Worm (Caenorhabditis elegans) whole organism, L1 larva: Measurements from ENCODE around the gene srg-54.

Experiments used
- F16B12.6 ChIP-seq: fragments of 150-350 bp; optimal IDR thresholded peaks from 2 replicates; lab custom pipeline; 2014; ENCODE audit warnings: missing biosample characterization, missing genetic modification characterization
- aly-2 ChIP-seq: fragments of 150-350 bp; optimal IDR thresholded peaks from 2 replicates; lab custom pipeline; 2014; ENCODE audit warnings: missing biosample characterization, missing genetic modification characterization
- blmp-1 ChIP-seq: fragments of 150-350 bp; optimal IDR thresholded peaks from 2 replicates; lab custom pipeline; 2014; ENCODE audit warnings: missing biosample characterization, missing genetic modification characterization
- ceh-8 ChIP-seq: fragments of 200-800 bp; sonication (Bioruptor generic); optimal IDR thresholded peaks from 2 replicates; lab custom pipeline; 2018; ENCODE audit warnings: mild to moderate bottlenecking, missing genetic modification characterization, moderate library complexity, missing compliant biosample characterization
- ceh-88 ChIP-seq: fragments of 200-800 bp; sonication (Bioruptor generic); IDR thresholded peaks from 2 replicates; pipeline ENCODE4 v1.3.6; 2022; ENCODE audit warnings: missing genetic modification characterization, missing compliant biosample characterization
- ces-1 ChIP-seq: fragments of 150-350 bp; optimal IDR thresholded peaks from 2 replicates; lab custom pipeline; 2014; ENCODE audit warnings: missing biosample characterization, missing genetic modification reagents, missing genetic modification characterization
- dpl-1 ChIP-seq, 3 experiments: fragments of 150-350 bp in 2 of 3; sonication (generic microtip) in 1 of 3; optimal IDR thresholded peaks; 2 replicates each; lab custom pipeline; 2014 to 2017; ENCODE audit warnings: missing biosample characterization in 3 of 3, missing genetic modification characterization in 3 of 3, missing genetic modification reagents in 3 of 3
- dsc-1 ChIP-seq: sonication (generic microtip); optimal IDR thresholded peaks from 2 replicates; lab custom pipeline; 2016; ENCODE audit warnings: mild to moderate bottlenecking, missing genetic modification characterization, missing compliant biosample characterization
- efl-1 ChIP-seq, 4 experiments: fragments of 150-350 bp; optimal IDR thresholded peaks in 3 of 4; peaks in 1 of 4; 1 replicate in 1 of 4; 2 replicates in 3 of 4; lab custom pipeline; 2014; ENCODE audit warnings: missing biosample characterization in 2 of 4, missing genetic modification characterization in 2 of 4, missing genetic modification reagents in 2 of 4
- efl-3 ChIP-seq: fragments of 200-800 bp; sonication (Bioruptor generic); optimal IDR thresholded peaks from 2 replicates; lab custom pipeline; 2018; ENCODE audit warnings: mild to moderate bottlenecking, missing genetic modification characterization, missing compliant biosample characterization
- egl-13 ChIP-seq: sonication (generic microtip); optimal IDR thresholded peaks from 2 replicates; lab custom pipeline; 2016; ENCODE audit warnings: missing genotype, missing genetic modification reagents, missing genetic modification characterization, missing compliant biosample characterization
- egl-27 ChIP-seq, 2 experiments: fragments of 150-350 bp in 1 of 2; sonication (generic microtip); optimal IDR thresholded peaks; 3 replicates each; lab custom pipeline; 2017 to 2018; ENCODE audit warnings: missing biosample characterization in 2 of 2, missing genetic modification characterization in 2 of 2, missing genetic modification reagents in 2 of 2
- elt-2 ChIP-seq: sonication (generic microtip); optimal IDR thresholded peaks from 2 replicates; lab custom pipeline; 2016; ENCODE audit warnings: missing genetic modification characterization, mild to moderate bottlenecking, inconsistent platforms, missing compliant biosample characterization, missing genetic modification reagents
- fkh-4 ChIP-seq: sonication (generic microtip); optimal IDR thresholded peaks from 2 replicates; lab custom pipeline; 2016; ENCODE audit warnings: missing compliant biosample characterization, missing genetic modification characterization, borderline replicate concordance
- fos-1 ChIP-seq: fragments of 150-350 bp; optimal IDR thresholded peaks from 2 replicates; lab custom pipeline; 2014; ENCODE audit warnings: missing biosample characterization, missing genetic modification characterization
- hlh-17 ChIP-seq: fragments of 200-800 bp; sonication (Bioruptor generic); optimal IDR thresholded peaks from 2 replicates; lab custom pipeline; 2018; ENCODE audit warnings: missing genetic modification characterization, mild to moderate bottlenecking, missing compliant biosample characterization, moderate library complexity, borderline replicate concordance
- hlh-4 ChIP-seq: sonication (generic microtip); optimal IDR thresholded peaks from 2 replicates; lab custom pipeline; 2016; ENCODE audit warnings: mild to moderate bottlenecking, missing genetic modification characterization, missing compliant biosample characterization
- hpl-2 ChIP-seq: fragments of 150-350 bp; optimal IDR thresholded peaks from 2 replicates; lab custom pipeline; 2014; ENCODE audit warnings: missing biosample characterization, missing genetic modification reagents, missing genetic modification characterization
- isw-1 ChIP-seq: fragments of 200-800 bp; sonication (Bioruptor generic); IDR thresholded peaks from 2 replicates; pipeline ENCODE4 v1.3.6; 2022; ENCODE audit warnings: missing genetic modification characterization, missing compliant biosample characterization
- lin-13 ChIP-seq: fragments of 150-350 bp; optimal IDR thresholded peaks from 2 replicates; lab custom pipeline; 2014; ENCODE audit warnings: missing biosample characterization, missing genetic modification reagents, missing genetic modification characterization
- lin-14 ChIP-seq: fragments of 200-800 bp; sonication (Bioruptor generic); optimal IDR thresholded peaks from 2 replicates; lab custom pipeline; 2018; ENCODE audit warnings: mild to moderate bottlenecking, missing genetic modification characterization, moderate library complexity, missing compliant biosample characterization
- lin-15B ChIP-seq: fragments of 150-350 bp; sonication (generic microtip); optimal IDR thresholded peaks from 3 replicates; lab custom pipeline; 2014; ENCODE audit warnings: missing biosample characterization, missing genetic modification characterization
- lsy-2 ChIP-seq, 2 experiments: fragments of 150-350 bp; optimal IDR thresholded peaks; 2 replicates each; lab custom pipeline; 2014; ENCODE audit warnings: missing biosample characterization in 2 of 2, missing genetic modification characterization in 2 of 2
- mep-1 ChIP-seq: fragments of 150-350 bp; optimal IDR thresholded peaks from 2 replicates; lab custom pipeline; 2014; ENCODE audit warnings: missing biosample characterization, missing genetic modification characterization
- nhr-11 ChIP-seq: fragments of 150-350 bp; optimal IDR thresholded peaks from 2 replicates; lab custom pipeline; 2014; ENCODE audit warnings: missing biosample characterization, missing genetic modification characterization
- nhr-12 ChIP-seq: sonication (generic microtip); optimal IDR thresholded peaks from 2 replicates; lab custom pipeline; 2017; ENCODE audit warnings: missing biosample characterization, missing genetic modification characterization
- nhr-20 ChIP-seq: sonication (generic microtip); optimal IDR thresholded peaks from 2 replicates; lab custom pipeline; 2016; ENCODE audit warnings: mild to moderate bottlenecking, missing genetic modification characterization, missing compliant biosample characterization
- nhr-237 ChIP-seq: fragments of 150-350 bp; optimal IDR thresholded peaks from 2 replicates; lab custom pipeline; 2014; ENCODE audit warnings: missing biosample characterization, missing genetic modification characterization
- nhr-28 ChIP-seq: fragments of 150-350 bp; optimal IDR thresholded peaks from 2 replicates; lab custom pipeline; 2014; ENCODE audit warnings: missing biosample characterization, missing genetic modification characterization
- nhr-71 ChIP-seq: sonication (generic microtip); optimal IDR thresholded peaks from 2 replicates; lab custom pipeline; 2016; ENCODE audit warnings: mild to moderate bottlenecking, missing genetic modification characterization, moderate library complexity, missing compliant biosample characterization
- nhr-76 ChIP-seq: sonication (generic microtip); optimal IDR thresholded peaks from 2 replicates; lab custom pipeline; 2017; ENCODE audit warnings: missing biosample characterization, missing genetic modification characterization
- nhr-85 ChIP-seq: sonication (generic microtip); peaks from one replicate; lab custom pipeline; 2016; ENCODE audit warnings: missing genetic modification characterization, inconsistent platforms, missing compliant biosample characterization
- pqm-1 ChIP-seq: sonication (generic microtip); optimal IDR thresholded peaks from 3 replicates; lab custom pipeline; 2017; ENCODE audit warnings: missing biosample characterization, missing genetic modification characterization
- skn-1 ChIP-seq: fragments of 150-350 bp; optimal IDR thresholded peaks from 2 replicates; lab custom pipeline; 2014; ENCODE audit warnings: missing biosample characterization, missing genetic modification characterization
- snpc-4 ChIP-seq: fragments of 150-350 bp; optimal IDR thresholded peaks from 2 replicates; lab custom pipeline; 2014; ENCODE audit warnings: missing biosample characterization, missing genetic modification characterization
- tbx-2 ChIP-seq: sonication (generic microtip); optimal IDR thresholded peaks from 2 replicates; lab custom pipeline; 2016; ENCODE audit warnings: missing genetic modification characterization, missing compliant biosample characterization
- unc-86 ChIP-seq: sonication (generic microtip); optimal IDR thresholded peaks from 2 replicates; lab custom pipeline; 2016; ENCODE audit warnings: missing genetic modification characterization, missing compliant biosample characterization
- unc-98 ChIP-seq: fragments of 200-800 bp; sonication (Bioruptor generic); IDR thresholded peaks from 2 replicates; pipeline ENCODE4 v1.3.6; 2022; ENCODE audit warnings: missing genetic modification characterization, missing compliant biosample characterization
- xbp-1 ChIP-seq: sonication (generic microtip); optimal IDR thresholded peaks from 2 replicates; lab custom pipeline; 2016; ENCODE audit warnings: missing genetic modification characterization, missing compliant biosample characterization
- ztf-4 ChIP-seq: fragments of 150-350 bp; optimal IDR thresholded peaks from 2 replicates; lab custom pipeline; 2014; ENCODE audit warnings: missing biosample characterization, missing genetic modification characterization

The srg-54 gene

DNA sequence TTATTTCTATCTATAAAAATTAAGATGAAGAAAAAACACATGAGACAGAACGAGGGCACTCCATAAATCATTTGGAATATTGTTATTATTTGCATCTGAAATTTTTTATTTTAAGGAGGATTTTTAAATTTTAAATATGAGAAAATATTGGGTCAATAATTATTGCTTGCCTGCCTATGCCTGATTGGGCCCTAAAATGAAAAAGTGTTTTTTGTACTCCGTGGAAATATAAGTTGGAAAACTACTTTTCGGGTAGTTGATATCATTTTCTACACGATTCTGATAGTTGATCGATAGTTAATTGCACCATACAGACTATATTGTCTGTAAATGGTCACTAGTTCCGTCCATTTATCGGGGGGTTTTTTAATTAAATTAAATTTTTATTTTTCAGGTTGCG lies 4.2 kb upstream of the srg-54 start, which contains the start of gene srg-55:
srg-55 (minus strand) TSS at position 101 of the 400 bp plus-strand sequence.
- TF ChIP-seq ces-1 (GFP tag; lab: Kevin White, UChicago) (no peak), isw-1 (GFP tag; lab: Robert Waterston, UW) (no peak), snpc-4 (no peak), xbp-1 (no peak), hpl-2 (GFP tag; lab: Kevin White, UChicago) (no peak), egl-27 (tag; optimal IDR thresholded peaks at IDR 0.05; lab: Kevin White, UChicago) (no peak), ceh-8 (no peak), ztf-4 (tag; lab: Kevin White, UChicago) (no peak), hlh-17 (no peak), efl-1 (optimal IDR thresholded peaks at IDR 0.05; lab: Kevin White, UChicago) (no peak), efl-1 (GFP tag; optimal IDR thresholded peaks at IDR 0.05 in 1 of 2; lab: Kevin White, UChicago) (no peak), ceh-88 (GFP tag; lab: Robert Waterston, UW) (no peak), dsc-1 (tag; lab: Kevin White, UChicago) (no peak)
- TF ChIP-seq, all 84 proteins: peak for 0

- TF ChIP-seq blmp-1 (tag; lab: Kevin White, UChicago): peak; percentile 34
- peak; percentile 37 for TF ChIP-seq nhr-85 (tag; lab: Kevin White, UChicago)
- no peak for TF ChIP-seq nhr-12 (tag; lab: Kevin White, UChicago)
These were observed 2.5 kb downstream of the srg-54 start, which contains the start of gene zmp-4 for ce11 chrV:14921509-14921908. Gene zmp-4, minus strand, starts transcription at chrV:14921609.

- TF ChIP-seq efl-1 (optimal IDR thresholded peaks at IDR 0.05; lab: Kevin White, UChicago) (no peak), efl-1 (GFP tag; optimal IDR thresholded peaks at IDR 0.05 in 1 of 2; lab: Kevin White, UChicago) (peak in 1 of 2 experiments; percentile 87), ceh-8 (no peak), unc-86 (tag; lab: Kevin White, UChicago) (no peak)
These were observed 8.4 kb downstream of the srg-54 start, which contains the start of gene H12D21.11 for ce11 chrV:14915599-14915998. Gene H12D21.11, plus strand, starts transcription at chrV:14915899.

- no peak for TF ChIP-seq skn-1 (tag; lab: Kevin White, UChicago)
- TF ChIP-seq elt-2 (tag; lab: Kevin White, UChicago): no peak
- TF ChIP-seq dsc-1 (tag; lab: Kevin White, UChicago): peak; percentile 9
- TF ChIP-seq aly-2: no peak
- no peak for TF ChIP-seq pqm-1
- TF ChIP-seq snpc-4: no peak
These were observed 13.2 kb downstream of the srg-54 start for ce11 chrV:14910758-14911157.

DNA sequence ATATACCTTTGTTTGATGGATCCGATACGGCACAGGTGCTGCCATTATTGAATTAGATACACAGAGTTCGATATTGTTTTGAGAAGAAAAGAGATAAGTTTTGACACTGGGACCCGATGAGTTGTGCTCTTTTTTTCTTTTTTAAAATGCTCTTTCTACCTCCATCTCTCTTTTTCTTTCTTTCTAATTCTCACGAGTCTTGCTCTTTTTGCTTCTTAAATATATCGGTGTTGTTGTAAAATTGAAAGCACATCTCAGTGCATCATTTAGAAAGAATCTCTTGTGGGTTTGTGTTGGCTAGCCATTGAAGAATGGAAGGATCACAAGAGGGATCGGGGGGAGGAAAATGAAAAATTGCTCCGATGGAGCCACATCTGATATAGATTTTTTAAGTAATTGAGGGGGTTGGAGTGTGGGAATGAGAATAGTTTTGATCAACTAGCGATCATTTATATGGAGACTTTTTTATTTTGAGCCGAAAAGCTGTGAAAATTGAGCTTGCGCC lies 14.6 kb downstream of the srg-54 start, which contains the start of gene H12D21.9:
H12D21.9 (minus strand) TSS at position 148 of the 505 bp plus-strand sequence.
- TF ChIP-seq mep-1 (peak; percentile 3), egl-13 (tag; lab: Kevin White, UChicago) (no peak), snpc-4 (no peak), hlh-4 (tag; lab: Kevin White, UChicago) (no peak), dpl-1 (GFP tag; optimal IDR thresholded peaks at IDR 0.05; lab: Kevin White, UChicago) (no peak), nhr-11 (no peak), F16B12.6 (tag; lab: Kevin White, UChicago) (no peak), nhr-237 (tag; lab: Kevin White, UChicago) (no peak), nhr-28 (tag; lab: Kevin White, UChicago) (no peak), fos-1 (tag; lab: Kevin White, UChicago) (no peak), egl-27 (tag; optimal IDR thresholded peaks at IDR 0.05; lab: Kevin White, UChicago) (no peak), hlh-17 (no peak), ceh-8 (no peak), fkh-4 (tag; lab: Kevin White, UChicago) (peak; percentile 65), efl-3 (no peak), lin-14 (GFP tag; lab: Kevin White, UChicago) (peak; percentile 53), lin-13 (GFP tag; lab: Kevin White, UChicago) (no peak), lin-15B (tag; lab: Kevin White, UChicago) (no peak), unc-98 (GFP tag; lab: Robert Waterston, UW) (no peak), tbx-2 (tag; lab: Kevin White, UChicago) (no peak), ztf-4 (tag; lab: Kevin White, UChicago) (no peak), pqm-1 (no peak), efl-1 (optimal IDR thresholded peaks at IDR 0.05; lab: Kevin White, UChicago) (no peak), efl-1 (GFP tag; optimal IDR thresholded peaks at IDR 0.05 in 1 of 2; lab: Kevin White, UChicago) (peak in 1 of 2 experiments; percentile 31), dsc-1 (tag; lab: Kevin White, UChicago) (peak; percentile 85), lsy-2 (tag; optimal IDR thresholded peaks at IDR 0.05; lab: Kevin White, UChicago) (peak in 1 of 2 experiments; percentile 2), nhr-76 (tag; lab: Kevin White, UChicago) (no peak), nhr-71 (tag; lab: Kevin White, UChicago) (peak; percentile 31), nhr-20 (no peak)
